Worm (Caenorhabditis elegans) whole organism, mixed stage, embryonic: ENCODE results near the gene R07E5.5.

Experiments used
- M03D4.4 ChIP-seq: sonication (generic microtip); optimal IDR thresholded peaks from 2 replicates; lab custom pipeline; 2017; ENCODE audit warnings: mild to moderate bottlenecking, missing genetic modification characterization, missing compliant biosample characterization
- bed-3 ChIP-seq: fragments of 200-800 bp; sonication (Bioruptor generic); optimal IDR thresholded peaks from 3 replicates; lab custom pipeline; 2018; ENCODE audit warnings: mild to moderate bottlenecking, missing genetic modification characterization, moderate library complexity, missing compliant biosample characterization
- blmp-1 ChIP-seq: fragments of 150-350 bp; optimal IDR thresholded peaks from 2 replicates; lab custom pipeline; 2014; ENCODE audit warnings: missing biosample characterization, missing genetic modification characterization
- ceh-39 ChIP-seq: fragments of 150-350 bp; optimal IDR thresholded peaks from 2 replicates; lab custom pipeline; 2014; ENCODE audit warnings: missing biosample characterization, missing genetic modification characterization
- ceh-43 ChIP-seq: fragments of 200-800 bp; sonication (Bioruptor generic); optimal IDR thresholded peaks from 2 replicates; lab custom pipeline; 2018; ENCODE audit warnings: mild to moderate bottlenecking, missing genetic modification characterization, moderate library complexity, missing compliant biosample characterization
- ceh-83 ChIP-seq: fragments of 200-800 bp; sonication (Bioruptor generic); optimal IDR thresholded peaks from 2 replicates; lab custom pipeline; 2018; ENCODE audit warnings: mild to moderate bottlenecking, missing genetic modification characterization, missing compliant biosample characterization
- ces-1 ChIP-seq: fragments of 150-350 bp; optimal IDR thresholded peaks from 2 replicates; lab custom pipeline; 2014; ENCODE audit warnings: missing biosample characterization, missing genetic modification reagents, missing genetic modification characterization
- cnd-1 ChIP-seq: fragments of 200-800 bp; sonication (Bioruptor generic); optimal IDR thresholded peaks from 2 replicates; lab custom pipeline; 2018; ENCODE audit warnings: mild to moderate bottlenecking, missing genetic modification characterization, missing compliant biosample characterization
- drap-1 ChIP-seq: fragments of 200-800 bp; sonication (Bioruptor generic); optimal IDR thresholded peaks from 3 replicates; lab custom pipeline; 2018; ENCODE audit warnings: mild to moderate bottlenecking, missing genetic modification characterization, missing compliant biosample characterization
- elt-1 ChIP-seq: sonication (generic microtip); optimal IDR thresholded peaks from 2 replicates; lab custom pipeline; 2017; ENCODE audit warnings: missing genetic modification characterization, mild to moderate bottlenecking, missing compliant biosample characterization, antibody characterized with exemption, moderate library complexity, borderline replicate concordance; ENCODE audit not compliant: insufficient read depth
- elt-3 ChIP-seq: fragments of 150-350 bp; optimal IDR thresholded peaks from 2 replicates; lab custom pipeline; 2014; ENCODE audit warnings: missing biosample characterization, missing genetic modification characterization
- flh-1 ChIP-seq: fragments of 200-800 bp; sonication (Bioruptor generic); optimal IDR thresholded peaks from 2 replicates; lab custom pipeline; 2018; ENCODE audit warnings: mild to moderate bottlenecking, missing genetic modification characterization, moderate library complexity, missing compliant biosample characterization
- ham-2 ChIP-seq: fragments of 200-800 bp; sonication (Bioruptor generic); optimal IDR thresholded peaks from 2 replicates; lab custom pipeline; 2018; ENCODE audit warnings: mild to moderate bottlenecking, missing genetic modification characterization, missing compliant biosample characterization
- hlh-1 ChIP-seq: fragments of 150-350 bp; optimal IDR thresholded peaks from 2 replicates; lab custom pipeline; 2014; ENCODE audit warnings: missing biosample characterization, missing genetic modification reagents, missing genetic modification characterization
- lin-32 ChIP-seq: fragments of 200-800 bp; sonication (Bioruptor generic); optimal IDR thresholded peaks from 2 replicates; lab custom pipeline; 2018; ENCODE audit warnings: mild to moderate bottlenecking, missing genetic modification characterization, missing compliant biosample characterization
- lsy-2 ChIP-seq: fragments of 150-350 bp; optimal IDR thresholded peaks from 2 replicates; lab custom pipeline; 2014; ENCODE audit warnings: missing biosample characterization, missing genetic modification characterization
- mep-1 ChIP-seq: fragments of 150-350 bp; optimal IDR thresholded peaks from 2 replicates; lab custom pipeline; 2017; ENCODE audit warnings: missing biosample characterization, missing genetic modification reagents, missing genetic modification characterization, inconsistent platforms
- mls-2 ChIP-seq: sonication (generic microtip); optimal IDR thresholded peaks from 2 replicates; lab custom pipeline; 2016; ENCODE audit warnings: mild to moderate bottlenecking, missing genetic modification characterization, moderate library complexity, missing compliant biosample characterization
- nhr-12 ChIP-seq: fragments of 150-350 bp; optimal IDR thresholded peaks from 2 replicates; lab custom pipeline; 2014; ENCODE audit warnings: missing biosample characterization, missing genetic modification characterization
- nhr-237 ChIP-seq: fragments of 150-350 bp; optimal IDR thresholded peaks from 2 replicates; lab custom pipeline; 2014; ENCODE audit warnings: missing biosample characterization, missing genetic modification characterization
- nhr-28 ChIP-seq: fragments of 150-350 bp; optimal IDR thresholded peaks from 2 replicates; lab custom pipeline; 2014; ENCODE audit warnings: missing biosample characterization, missing genetic modification characterization
- nhr-76 ChIP-seq: sonication (generic microtip); optimal IDR thresholded peaks from 2 replicates; lab custom pipeline; 2017; ENCODE audit warnings: missing biosample characterization, missing genetic modification characterization
- pha-4 ChIP-seq: fragments of 150-350 bp; optimal IDR thresholded peaks from 2 replicates; lab custom pipeline; 2018; ENCODE audit warnings: missing biosample characterization, missing genetic modification reagents, missing genetic modification characterization
- sem-2 ChIP-seq: fragments of 200-800 bp; sonication (Bioruptor generic); optimal IDR thresholded peaks from 2 replicates; lab custom pipeline; 2018; ENCODE audit warnings: mild to moderate bottlenecking, missing genetic modification characterization, missing compliant biosample characterization
- sptf-1 ChIP-seq: sonication (generic microtip); optimal IDR thresholded peaks from 2 replicates; lab custom pipeline; 2017; ENCODE audit warnings: mild to moderate bottlenecking, missing genetic modification characterization, moderate library complexity, missing compliant biosample characterization
- tbx-8 ChIP-seq: fragments of 200-800 bp; sonication (Bioruptor generic); optimal IDR thresholded peaks from 2 replicates; lab custom pipeline; 2018; ENCODE audit warnings: mild to moderate bottlenecking, missing genetic modification characterization, moderate library complexity, missing compliant biosample characterization
- unc-120 ChIP-seq: sonication (generic microtip); optimal IDR thresholded peaks from 2 replicates; lab custom pipeline; 2017; ENCODE audit warnings: missing genetic modification characterization, missing compliant biosample characterization; ENCODE audit not compliant: poor library complexity, severe bottlenecking
- unc-39 ChIP-seq: fragments of 150-350 bp; optimal IDR thresholded peaks from 2 replicates; lab custom pipeline; 2014; ENCODE audit warnings: missing biosample characterization, missing genetic modification characterization
- unc-62 ChIP-seq: fragments of 150-350 bp; optimal IDR thresholded peaks from 2 replicates; lab custom pipeline; 2014; ENCODE audit warnings: missing biosample characterization, missing genetic modification reagents, missing genetic modification characterization
- zip-8 ChIP-seq: fragments of 150-350 bp; optimal IDR thresholded peaks from 2 replicates; lab custom pipeline; 2014; ENCODE audit warnings: missing biosample characterization, missing genetic modification characterization
- ztf-11 ChIP-seq: fragments of 150-350 bp; optimal IDR thresholded peaks from 2 replicates; lab custom pipeline; 2014; ENCODE audit warnings: missing biosample characterization, missing genetic modification characterization

The R07E5.5 gene

DNA sequence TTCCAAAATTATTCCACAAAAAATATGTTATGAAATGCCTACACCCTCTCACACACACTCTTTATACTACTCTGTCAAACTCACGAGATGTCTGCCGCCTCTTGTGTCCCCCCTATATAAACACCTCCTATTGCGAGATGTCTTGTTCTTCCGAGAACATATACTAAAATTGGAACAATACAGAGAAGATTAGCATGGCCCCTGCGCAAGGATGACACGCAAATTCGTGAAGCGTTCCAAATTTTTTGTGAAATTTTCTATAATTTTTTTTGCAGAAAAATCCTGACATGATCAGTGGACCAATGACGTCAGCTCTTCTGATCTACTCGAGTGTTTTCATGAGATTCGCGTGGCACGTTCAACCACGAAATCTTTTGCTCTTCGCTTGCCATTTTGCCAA lies 16.8 kb downstream of the R07E5.5 start:
- peak; percentile 64 for TF ChIP-seq drap-1
- TF ChIP-seq ham-2: peak; percentile 7
- peak; percentile 12 for TF ChIP-seq ces-1
- peak; percentile 20 for TF ChIP-seq mls-2
- peak; percentile 54 for TF ChIP-seq sem-2 (GFP tag; lab: Kevin White, UChicago)
- peak; percentile 61 for TF ChIP-seq sptf-1 (tag; lab: Kevin White, UChicago)
- peak; percentile 30 for TF ChIP-seq bed-3 (GFP tag; lab: Kevin White, UChicago)
- peak; percentile 62 for TF ChIP-seq cnd-1 (tag; lab: Kevin White, UChicago)
- TF ChIP-seq unc-120 (tag; lab: Kevin White, UChicago): peak; percentile 7
- peak; percentile 46 for TF ChIP-seq M03D4.4 (tag; lab: Kevin White, UChicago)
- TF ChIP-seq lsy-2 (tag; lab: Kevin White, UChicago): peak; percentile 18

DNA sequence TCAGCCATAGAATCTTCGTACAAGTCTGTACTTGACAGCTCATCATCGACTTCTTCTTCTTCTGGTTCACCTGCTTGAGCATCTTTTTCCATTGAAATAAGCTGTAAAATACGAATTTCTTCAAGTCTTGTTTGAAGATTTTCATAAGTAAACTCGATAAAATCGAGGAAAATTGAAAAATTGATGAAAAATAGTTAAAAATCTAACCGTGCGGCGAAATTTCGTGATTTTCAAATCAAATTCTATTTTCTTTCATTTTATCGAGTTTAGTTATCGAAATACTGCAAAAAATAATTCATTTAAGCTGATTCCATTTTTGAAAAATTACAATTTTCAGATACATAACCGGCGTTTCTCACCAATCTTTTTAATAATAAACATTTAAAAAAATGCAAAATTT lies 17.9 kb downstream of the R07E5.5 start, which contains the start of gene R07E5.11:
Gene R07E5.11 (minus strand): TSS at position 101 of the 400 bp plus-strand sequence.
- TF ChIP-seq tbx-8 (GFP tag; lab: Kevin White, UChicago) (no peak), lin-32 (GFP tag; lab: Kevin White, UChicago) (no peak), elt-1 (tag; lab: Kevin White, UChicago) (no peak), elt-3 (no peak), mep-1 (no peak), sptf-1 (tag; lab: Kevin White, UChicago) (no peak), blmp-1 (tag; lab: Kevin White, UChicago) (no peak), nhr-12 (tag; lab: Kevin White, UChicago) (no peak), hlh-1 (tag; lab: Kevin White, UChicago) (no peak), unc-62 (GFP tag; lab: Kevin White, UChicago) (no peak), zip-8 (no peak), ztf-11 (tag; lab: Kevin White, UChicago) (no peak), nhr-76 (tag; lab: Kevin White, UChicago) (no peak), ceh-39 (tag; lab: Kevin White, UChicago) (no peak)
- TF ChIP-seq, all 35 proteins: peak for 0

DNA sequence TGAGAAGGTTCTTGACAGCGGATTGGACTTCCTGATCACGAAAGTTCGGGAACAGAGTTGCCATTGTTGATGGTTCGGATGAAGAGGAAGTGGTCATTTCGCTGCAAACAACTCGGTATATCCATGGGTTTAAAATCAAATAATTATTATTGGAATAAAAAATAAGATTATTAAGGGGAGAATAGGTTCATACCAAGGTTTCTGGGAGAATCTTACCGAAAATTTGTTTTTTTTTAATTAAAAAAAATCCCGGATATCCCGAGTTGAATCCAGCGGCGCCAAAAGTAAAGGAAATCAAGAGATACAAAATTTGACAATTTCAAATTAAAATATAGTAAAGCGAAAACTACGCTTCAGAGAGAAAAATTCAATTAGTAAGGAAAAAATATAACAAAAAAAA lies 20.7 kb downstream of the R07E5.5 start, which contains the start of the genes R07E5.19 and pdcd-2:
Gene R07E5.19 (minus strand): TSS at position 101 of the 400 bp plus-strand sequence.
Gene pdcd-2 (minus strand): TSS at position 102 of the 400 bp plus-strand sequence.
- TF ChIP-seq ceh-43 (GFP tag; lab: Kevin White, UChicago) (no peak), mls-2 (no peak), sptf-1 (tag; lab: Kevin White, UChicago) (no peak), ces-1 (no peak), flh-1 (GFP tag; lab: Kevin White, UChicago) (no peak), unc-39 (tag; lab: Kevin White, UChicago) (no peak), unc-62 (GFP tag; lab: Kevin White, UChicago) (no peak), nhr-28 (tag; lab: Kevin White, UChicago) (no peak), ztf-11 (tag; lab: Kevin White, UChicago) (no peak), cnd-1 (tag; lab: Kevin White, UChicago) (no peak), ceh-83 (no peak), nhr-237 (tag; lab: Kevin White, UChicago) (no peak), nhr-12 (tag; lab: Kevin White, UChicago) (no peak), hlh-1 (tag; lab: Kevin White, UChicago) (no peak), ham-2 (no peak)

DNA sequence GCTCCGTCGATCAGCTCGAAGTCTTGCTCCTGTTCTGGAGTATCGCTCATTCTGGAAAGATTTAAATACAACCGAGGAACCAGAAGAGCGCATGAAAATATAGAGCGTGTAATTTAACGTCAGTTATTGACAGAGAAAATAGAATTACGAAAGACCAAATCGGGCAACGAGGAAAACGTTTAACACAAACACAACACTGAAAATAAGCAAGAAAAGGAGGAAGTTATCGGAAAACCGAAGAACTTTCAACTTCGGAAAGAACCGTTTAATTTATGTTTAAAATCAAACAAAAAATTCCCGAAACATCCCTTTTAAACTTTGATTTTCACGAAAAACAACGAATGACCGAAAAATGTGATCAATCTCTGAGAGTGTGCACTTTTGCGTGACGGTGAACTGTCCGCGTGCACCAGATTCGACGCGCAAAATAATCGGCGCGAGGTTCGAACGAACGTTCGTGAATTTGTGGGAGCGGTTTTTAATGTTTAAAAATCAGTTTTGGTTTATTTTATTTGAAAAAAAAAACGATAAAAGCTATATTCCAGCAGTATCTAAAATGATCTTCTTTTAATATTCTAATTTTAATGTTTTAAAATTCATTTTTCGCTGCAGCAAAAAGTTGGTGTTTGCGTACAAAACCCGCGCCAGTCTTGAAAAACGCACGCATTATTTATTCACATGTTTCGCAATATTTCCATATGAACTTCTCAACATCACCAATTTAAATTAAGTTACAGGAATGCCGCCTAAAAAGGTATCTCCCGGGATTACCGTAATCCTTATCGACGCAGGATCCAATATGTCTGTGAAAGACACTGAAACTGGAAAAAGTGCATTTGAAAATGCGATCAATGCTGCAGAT lies 22.1 kb downstream of the R07E5.5 start, which contains the start of the genes R07E5.7 and cku-80:
Gene R07E5.7 (minus strand): TSS at position 51 of the 862 bp plus-strand sequence.
Gene cku-80 (plus strand): TSS at position 732 of the 862 bp plus-strand sequence.
- peak; percentile 6 for TF ChIP-seq M03D4.4 (tag; lab: Kevin White, UChicago)
- TF ChIP-seq ces-1: peak; percentile 30
- peak; percentile 71 for TF ChIP-seq lsy-2 (tag; lab: Kevin White, UChicago)
- TF ChIP-seq hlh-1 (tag; lab: Kevin White, UChicago): no peak
- TF ChIP-seq ceh-83: peak; percentile 48
- TF ChIP-seq nhr-237 (tag; lab: Kevin White, UChicago): peak; percentile 40
- peak; percentile 52 for TF ChIP-seq mep-1
- TF ChIP-seq pha-4 (tag; lab: Kevin White, UChicago): no peak
